Worm (Caenorhabditis elegans): Measurements from ENCODE around the gene T15B7.15.

- TF ChIP-seq him-1 (tag; optimal IDR thresholded peaks at IDR 0.05) (no peak), W03F9.2 (tag; optimal IDR thresholded peaks at IDR 0.05) (no peak), dao-5 (tag; optimal IDR thresholded peaks at IDR 0.05) (no peak)
These were observed 38.9 kb downstream of the T15B7.15 start, which contains the start of gene dmsr-9 for ce11 chrV:6799564-6799963.

Measured in whole organism, L4/young adult.